Worm (Caenorhabditis elegans) whole organism, midembryonic: ENCODE data around the gene ZK1098.11.

Experiments used
- flt-1 ChIP-seq: fragments of 200-800 bp; sonication (Bioruptor generic); IDR thresholded peaks from 2 replicates; pipeline ENCODE4 v1.3.6; 2022; ENCODE audit warnings: missing genetic modification characterization, missing compliant biosample characterization
- klf-2 ChIP-seq: fragments of 200-800 bp; sonication (Bioruptor generic); conservative IDR thresholded peaks from 2 replicates; pipeline ENCODE4 v1.3.6; 2022; ENCODE audit warnings: missing genetic modification reagents, missing genetic modification characterization, missing compliant biosample characterization
- ztf-23 ChIP-seq: fragments of 200-800 bp; sonication (Bioruptor generic); IDR thresholded peaks from 2 replicates; pipeline ENCODE4 v1.3.6; 2022; ENCODE audit warnings: missing genetic modification reagents, missing genetic modification characterization, missing compliant biosample characterization
- ztf-29 ChIP-seq: fragments of 200-800 bp; sonication (Bioruptor generic); IDR thresholded peaks from 2 replicates; pipeline ENCODE4 v1.3.6; 2022; ENCODE audit warnings: missing genetic modification reagents, missing genetic modification characterization, missing compliant biosample characterization

DNA sequence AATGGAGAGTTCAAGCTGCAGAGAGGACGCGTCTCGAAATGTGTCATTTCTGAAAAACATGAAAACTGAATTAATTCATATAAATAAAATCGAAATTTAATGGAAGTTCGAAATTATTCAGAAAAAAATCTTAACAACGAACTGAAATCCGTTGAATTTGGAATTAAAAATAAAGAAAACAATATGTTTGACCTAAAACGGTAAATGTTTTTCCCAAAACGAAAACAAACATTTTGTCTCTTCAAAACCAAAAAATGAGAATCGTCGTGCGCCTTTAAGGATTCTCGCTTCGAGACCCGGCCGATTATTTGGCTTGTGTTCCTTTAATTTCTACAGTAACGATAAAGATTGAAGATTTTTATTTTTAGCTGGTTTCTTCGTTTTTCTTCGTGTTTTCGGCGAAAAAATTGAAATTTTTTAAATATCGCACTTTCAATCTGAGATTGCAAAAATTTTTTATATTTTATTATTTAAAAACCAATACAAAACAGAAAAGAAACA lies 3.0 kb downstream of the ZK1098.11 start, which contains the start of gene C48B4.7:
- no peak for TF ChIP-seq ztf-29 (GFP tag; lab: Robert Waterston, UW)
- TF ChIP-seq klf-2 (GFP tag; lab: Robert Waterston, UW) = no peak
- no peak for TF ChIP-seq ztf-23
- no peak for TF ChIP-seq flt-1 (GFP tag; lab: Robert Waterston, UW)
